Worm (Caenorhabditis elegans): ENCODE data around the gene adal-1.

Gene adal-1

ce11 chrII:6919363-6919851, 26.0 kb upstream of the adal-1 start, which contains the start of gene B0252.1:
B0252.1 (plus strand) TSS chrII:6919680.
- TF ChIP-seq B0310.2 (tag; optimal IDR thresholded peaks at IDR 0.05) (no peak), scrt-1 (GFP tag; IDR thresholded peaks at IDR 0.05) (no peak), F13C5.2 (tag; optimal IDR thresholded peaks at IDR 0.05) (no peak), tra-4 (tag; optimal IDR thresholded peaks at IDR 0.05) (no peak), pes-1 (GFP tag; IDR thresholded peaks at IDR 0.05) (no peak), ceh-36 (tag; optimal IDR thresholded peaks at IDR 0.05) (no peak), hmg-4 (GFP tag; optimal IDR thresholded peaks at IDR 0.05) (no peak), ceh-13 (GFP tag; optimal IDR thresholded peaks at IDR 0.05) (no peak), tbx-37 (GFP tag; conservative IDR thresholded peaks at IDR 0.05) (no peak), tbx-11 (GFP tag; IDR thresholded peaks at IDR 0.05) (no peak), aly-1 (tag; optimal IDR thresholded peaks at IDR 0.05) (no peak), sea-1 (GFP tag; conservative IDR thresholded peaks at IDR 0.05) (no peak), ama-1 (optimal IDR thresholded peaks at IDR 0.05) (no peak), hnd-1 (tag; optimal IDR thresholded peaks at IDR 0.05) (no peak), ets-7 (tag; optimal IDR thresholded peaks at IDR 0.05) (no peak), hmbx-1 (tag; optimal IDR thresholded peaks at IDR 0.05) (no peak), flt-1 (GFP tag; IDR thresholded peaks at IDR 0.05) (no peak)

DNA sequence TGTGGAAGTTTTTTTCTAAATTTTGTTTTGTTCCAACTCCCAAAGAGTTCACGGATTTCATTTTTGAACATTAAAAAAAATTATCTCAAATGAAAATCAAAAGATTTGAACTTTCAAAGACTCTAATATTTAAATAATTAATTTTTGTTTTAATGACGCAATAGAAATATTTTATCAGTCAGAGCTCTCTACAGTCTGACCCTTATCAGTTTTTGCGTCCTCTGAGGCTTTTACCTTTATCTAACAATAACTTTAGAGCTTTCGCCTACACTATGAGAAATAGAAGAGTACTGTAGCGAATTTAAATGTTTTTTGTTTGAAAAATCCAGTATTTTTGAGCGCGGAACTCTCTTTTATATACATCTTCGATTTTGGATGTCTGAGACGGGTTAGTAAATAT, 25.4 kb upstream of the adal-1 start, which contains the start of gene B0252.5:
Gene B0252.5, minus strand, starts transcription at position 17 of the 400 bp plus-strand sequence.
- TF ChIP-seq hmg-4 (GFP tag; optimal IDR thresholded peaks at IDR 0.05) (no peak), sea-1 (GFP tag; conservative IDR thresholded peaks at IDR 0.05) (no peak), tra-4 (tag; optimal IDR thresholded peaks at IDR 0.05) (no peak), tbx-37 (GFP tag; conservative IDR thresholded peaks at IDR 0.05) (no peak), hnd-1 (tag; optimal IDR thresholded peaks at IDR 0.05) (no peak), tbx-11 (GFP tag; IDR thresholded peaks at IDR 0.05) (no peak), flt-1 (GFP tag; IDR thresholded peaks at IDR 0.05) (no peak), F13C5.2 (tag; optimal IDR thresholded peaks at IDR 0.05) (no peak), ama-1 (optimal IDR thresholded peaks at IDR 0.05) (no peak), ceh-13 (GFP tag; optimal IDR thresholded peaks at IDR 0.05) (no peak), hmbx-1 (tag; optimal IDR thresholded peaks at IDR 0.05) (no peak), pes-1 (GFP tag; IDR thresholded peaks at IDR 0.05) (no peak), scrt-1 (GFP tag; IDR thresholded peaks at IDR 0.05) (no peak), ets-7 (tag; optimal IDR thresholded peaks at IDR 0.05) (no peak), B0310.2 (tag; optimal IDR thresholded peaks at IDR 0.05) (no peak), aly-1 (tag; optimal IDR thresholded peaks at IDR 0.05) (no peak), ceh-36 (tag; optimal IDR thresholded peaks at IDR 0.05) (no peak)

DNA sequence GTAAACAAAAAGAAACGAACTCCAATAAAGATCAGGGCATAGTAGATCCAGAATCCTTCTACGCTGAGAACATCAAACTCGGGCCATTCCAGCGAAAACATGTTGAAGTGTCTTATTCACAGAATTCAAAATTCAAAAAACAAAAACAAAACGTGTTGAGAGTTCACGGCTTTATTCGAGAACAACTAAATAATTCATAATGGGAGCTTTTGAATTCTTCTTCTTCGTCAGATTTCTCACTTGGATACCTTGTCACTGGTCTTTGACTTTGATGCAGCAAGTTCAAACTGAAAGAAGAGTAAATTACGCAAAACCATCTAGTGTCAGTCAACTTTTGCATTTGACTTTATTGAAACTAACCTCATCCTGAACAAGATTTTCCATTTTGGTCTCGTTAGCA, 24.3 kb upstream of the adal-1 start, which contains the start of gene B0252.11:
Gene B0252.11, minus strand, starts transcription at position 101 of the 400 bp plus-strand sequence.
- TF ChIP-seq B0310.2 (tag; optimal IDR thresholded peaks at IDR 0.05) (no peak), ets-7 (tag; optimal IDR thresholded peaks at IDR 0.05) (no peak), tbx-37 (GFP tag; conservative IDR thresholded peaks at IDR 0.05) (no peak), hmbx-1 (tag; optimal IDR thresholded peaks at IDR 0.05) (no peak), ceh-13 (GFP tag; optimal IDR thresholded peaks at IDR 0.05) (no peak), scrt-1 (GFP tag; IDR thresholded peaks at IDR 0.05) (no peak), ama-1 (optimal IDR thresholded peaks at IDR 0.05) (no peak), F13C5.2 (tag; optimal IDR thresholded peaks at IDR 0.05) (no peak), sea-1 (GFP tag; conservative IDR thresholded peaks at IDR 0.05) (no peak), pes-1 (GFP tag; IDR thresholded peaks at IDR 0.05) (no peak), ceh-36 (tag; optimal IDR thresholded peaks at IDR 0.05) (no peak), flt-1 (GFP tag; IDR thresholded peaks at IDR 0.05) (no peak), tbx-11 (GFP tag; IDR thresholded peaks at IDR 0.05) (no peak)

- TF ChIP-seq B0310.2 (tag; optimal IDR thresholded peaks at IDR 0.05) (no peak), hmbx-1 (tag; optimal IDR thresholded peaks at IDR 0.05) (no peak), pes-1 (GFP tag; IDR thresholded peaks at IDR 0.05) (no peak), ceh-36 (tag; optimal IDR thresholded peaks at IDR 0.05) (no peak), hmg-4 (GFP tag; optimal IDR thresholded peaks at IDR 0.05) (no peak), ama-1 (optimal IDR thresholded peaks at IDR 0.05) (no peak), ceh-13 (GFP tag; optimal IDR thresholded peaks at IDR 0.05) (no peak), aly-1 (tag; optimal IDR thresholded peaks at IDR 0.05) (no peak), flt-1 (GFP tag; IDR thresholded peaks at IDR 0.05) (no peak), tbx-11 (GFP tag; IDR thresholded peaks at IDR 0.05) (no peak), F13C5.2 (tag; optimal IDR thresholded peaks at IDR 0.05) (no peak), tra-4 (tag; optimal IDR thresholded peaks at IDR 0.05) (no peak), sea-1 (GFP tag; conservative IDR thresholded peaks at IDR 0.05) (no peak), scrt-1 (GFP tag; IDR thresholded peaks at IDR 0.05) (no peak), ets-7 (tag; optimal IDR thresholded peaks at IDR 0.05) (no peak)
Measured at ce11 chrII:6915875-6916274, 22.4 kb upstream of the adal-1 start, which contains the start of gene B0252.8. B0252.8 (plus strand) TSS chrII:6916166.

DNA sequence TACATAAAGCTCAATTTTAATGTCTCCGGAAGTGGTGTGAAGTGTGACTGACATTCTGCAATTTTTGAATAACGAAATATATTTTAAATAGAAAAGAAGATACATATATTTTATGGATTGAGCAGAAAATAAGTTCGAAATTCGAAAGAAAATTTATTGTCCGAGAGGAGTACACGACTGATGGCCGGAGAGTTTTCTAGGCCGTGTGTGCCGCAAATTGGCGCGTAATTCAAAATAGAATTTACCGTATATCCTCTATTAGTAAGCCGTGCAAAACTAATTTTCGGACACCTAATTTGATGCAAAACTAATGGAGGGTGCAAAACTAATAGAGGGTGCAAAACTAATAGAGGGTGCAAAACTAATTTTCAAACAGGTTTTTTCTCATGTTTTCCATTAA, 19.9 kb upstream of the adal-1 start, which contains the start of gene cyn-10:
Gene cyn-10, minus strand, starts transcription at position 57 of the 400 bp plus-strand sequence.
- TF ChIP-seq scrt-1 (GFP tag; IDR thresholded peaks at IDR 0.05) (peak; percentile 75), hnd-1 (tag; optimal IDR thresholded peaks at IDR 0.05) (peak; percentile 35), sea-1 (GFP tag; conservative IDR thresholded peaks at IDR 0.05) (peak; percentile 68; the same call in 1 of the 2 replicates), hmg-4 (GFP tag; optimal IDR thresholded peaks at IDR 0.05) (no peak), hmbx-1 (tag; optimal IDR thresholded peaks at IDR 0.05) (no peak), ets-7 (tag; optimal IDR thresholded peaks at IDR 0.05) (no peak), pes-1 (GFP tag; IDR thresholded peaks at IDR 0.05) (no peak), B0310.2 (tag; optimal IDR thresholded peaks at IDR 0.05) (no peak), flt-1 (GFP tag; IDR thresholded peaks at IDR 0.05) (no peak; the same call in 1 of the 2 replicates), ceh-13 (GFP tag; optimal IDR thresholded peaks at IDR 0.05) (peak; percentile 3), ama-1 (optimal IDR thresholded peaks at IDR 0.05) (no peak), aly-1 (tag; optimal IDR thresholded peaks at IDR 0.05) (no peak), F13C5.2 (tag; optimal IDR thresholded peaks at IDR 0.05) (no peak), tbx-37 (GFP tag; conservative IDR thresholded peaks at IDR 0.05) (peak; percentile 97)

DNA sequence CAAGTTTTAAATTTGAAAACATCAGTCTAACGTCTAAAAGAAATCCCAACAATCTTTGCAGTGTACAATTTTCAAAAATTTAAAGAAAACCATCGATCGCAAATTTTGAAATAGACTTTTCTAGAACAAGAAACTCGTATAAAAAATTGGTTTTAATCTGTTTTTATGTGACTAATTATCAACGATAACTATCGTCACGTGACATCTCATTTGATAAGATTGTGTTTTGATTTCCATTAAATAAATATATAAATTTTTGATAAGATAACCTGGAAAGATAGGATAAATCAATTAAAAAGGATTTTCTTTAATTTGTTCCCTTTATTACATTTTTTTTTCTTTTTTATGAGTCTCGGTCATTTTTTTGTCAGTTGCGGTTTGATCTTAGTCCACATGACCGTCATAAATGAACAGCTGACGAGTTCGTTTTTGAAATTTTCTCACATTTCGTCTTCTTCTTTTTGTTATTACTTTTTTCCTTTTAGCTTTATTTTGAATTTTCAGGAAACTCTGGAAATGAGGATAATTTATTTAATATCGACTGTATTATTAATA, 16.2 kb upstream of the adal-1 start, which contains the start of gene asm-1:
Gene asm-1, plus strand, starts transcription at position 505 of the 555 bp plus-strand sequence.
- TF ChIP-seq pes-1 (GFP tag; IDR thresholded peaks at IDR 0.05) (no peak), aly-1 (tag; optimal IDR thresholded peaks at IDR 0.05) (no peak), sea-1 (GFP tag; conservative IDR thresholded peaks at IDR 0.05) (no peak), scrt-1 (GFP tag; IDR thresholded peaks at IDR 0.05) (no peak), flt-1 (GFP tag; IDR thresholded peaks at IDR 0.05) (no peak), B0310.2 (tag; optimal IDR thresholded peaks at IDR 0.05) (no peak), tra-4 (tag; optimal IDR thresholded peaks at IDR 0.05) (no peak), ama-1 (optimal IDR thresholded peaks at IDR 0.05) (no peak), ceh-36 (tag; optimal IDR thresholded peaks at IDR 0.05) (no peak), hmbx-1 (tag; optimal IDR thresholded peaks at IDR 0.05) (no peak), tbx-37 (GFP tag; conservative IDR thresholded peaks at IDR 0.05) (no peak), tbx-11 (GFP tag; IDR thresholded peaks at IDR 0.05) (no peak), ets-7 (tag; optimal IDR thresholded peaks at IDR 0.05) (no peak), F13C5.2 (tag; optimal IDR thresholded peaks at IDR 0.05) (no peak), hnd-1 (tag; optimal IDR thresholded peaks at IDR 0.05) (no peak), ceh-13 (GFP tag; optimal IDR thresholded peaks at IDR 0.05) (no peak)
